Fruit fly (Drosophila melanogaster) whole organism, wandering third instar larva: Measurements from ENCODE around the gene CG33493.

Experiments
- HLH106 ChIP-seq: fragments of 200-800 bp; optimal IDR thresholded peaks from 3 replicates; lab custom pipeline; 2019; ENCODE audit warnings: missing biosample characterization, mild to moderate bottlenecking, missing genetic modification characterization, moderate library complexity
- Hnf4 ChIP-seq: fragments of 200-800 bp; sonication (Bioruptor generic); optimal IDR thresholded peaks from 2 replicates; lab custom pipeline; 2016; ENCODE audit warnings: missing biosample characterization, mild to moderate bottlenecking, missing genetic modification characterization
- Myc ChIP-seq: fragments of >200 bp; optimal IDR thresholded peaks from 2 replicates; lab custom pipeline; 2017
- N ChIP-seq: fragments of >200 bp; optimal IDR thresholded peaks from 2 replicates; lab custom pipeline; 2018; ENCODE audit warnings: missing biosample characterization, missing external identifiers, missing genetic modification characterization
- Vsx2 ChIP-seq: fragments of 200-300, 225-300 bp; sonication (Bioruptor generic); optimal IDR thresholded peaks from 2 replicates; lab custom pipeline; 2018; ENCODE audit warnings: missing biosample characterization, missing genetic modification characterization; ENCODE audit not compliant: partially characterized antibody
- dsf ChIP-seq: sonication (Bioruptor generic); optimal IDR thresholded peaks from 2 replicates; lab custom pipeline; 2016; ENCODE audit warnings: missing biosample characterization, missing genetic modification characterization, borderline replicate concordance
- pan ChIP-seq: fragments of >200 bp; optimal IDR thresholded peaks from 2 replicates; lab custom pipeline; 2017
- psq ChIP-seq: fragments of 200-800 bp; sonication (Bioruptor generic); optimal IDR thresholded peaks from 3 replicates; lab custom pipeline; 2017; ENCODE audit warnings: missing biosample characterization, mild to moderate bottlenecking, missing genetic modification characterization, moderate library complexity
- usp ChIP-seq: fragments of >200 bp; optimal IDR thresholded peaks from 2 replicates; lab custom pipeline; 2017; ENCODE audit warnings: missing biosample characterization, missing genetic modification characterization

DNA sequence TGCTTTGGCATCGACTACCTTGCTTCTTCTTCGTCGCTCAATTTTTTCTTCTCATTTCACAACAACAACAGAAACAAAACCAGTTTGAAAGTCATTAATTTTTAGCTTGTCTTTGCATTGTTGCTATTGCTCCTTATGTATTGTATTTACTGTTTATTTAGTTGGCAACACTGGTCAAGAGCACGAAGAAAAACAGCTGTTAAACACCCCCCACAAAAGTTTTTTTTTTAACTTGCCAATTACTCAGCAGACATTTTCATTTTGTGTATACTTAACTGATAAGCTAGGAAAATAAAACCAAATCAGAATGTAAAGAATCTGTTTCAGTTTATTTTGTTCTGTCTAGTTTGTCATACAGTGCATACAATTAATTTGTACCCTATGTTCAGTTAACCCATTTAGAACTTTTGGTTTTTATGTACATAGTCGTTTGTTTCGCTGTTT is 13.2 kb downstream of the CG33493 start:
- no peak for TF ChIP-seq N (GFP tag; lab: Kevin White, UChicago)
- TF ChIP-seq Hnf4 (GFP tag; lab: Kevin White, UChicago): peak; percentile 39
- TF ChIP-seq Vsx2 (GFP tag; lab: Kevin White, UChicago): no peak
- no peak for TF ChIP-seq HLH106
- TF ChIP-seq usp (GFP tag; lab: Kevin White, UChicago): no peak
- no peak for TF ChIP-seq pan (lab: Kevin White, UChicago)
- no peak for TF ChIP-seq Myc (lab: Kevin White, UChicago)
- no peak for TF ChIP-seq psq (GFP tag; lab: Kevin White, UChicago)
- TF ChIP-seq dsf (GFP tag; lab: Kevin White, UChicago): no peak
